Worm (Caenorhabditis elegans) whole organism, L4/young adult: ENCODE results near the gene F41B5.1.

Source experiments
- W03F9.2 ChIP-seq: fragments of 150-350 bp; optimal IDR thresholded peaks from 2 replicates; lab custom pipeline; 2014; ENCODE audit warnings: missing biosample characterization, missing genetic modification characterization
- dao-5 ChIP-seq: sonication (generic microtip); optimal IDR thresholded peaks from 2 replicates; lab custom pipeline; 2016; ENCODE audit warnings: missing genotype, missing genetic modification characterization, moderate library complexity, missing compliant biosample characterization
- him-1 ChIP-seq: sonication (generic microtip); optimal IDR thresholded peaks from 2 replicates; lab custom pipeline; 2016; ENCODE audit warnings: missing genotype, missing genetic modification reagents, missing genetic modification characterization, missing compliant biosample characterization

DNA sequence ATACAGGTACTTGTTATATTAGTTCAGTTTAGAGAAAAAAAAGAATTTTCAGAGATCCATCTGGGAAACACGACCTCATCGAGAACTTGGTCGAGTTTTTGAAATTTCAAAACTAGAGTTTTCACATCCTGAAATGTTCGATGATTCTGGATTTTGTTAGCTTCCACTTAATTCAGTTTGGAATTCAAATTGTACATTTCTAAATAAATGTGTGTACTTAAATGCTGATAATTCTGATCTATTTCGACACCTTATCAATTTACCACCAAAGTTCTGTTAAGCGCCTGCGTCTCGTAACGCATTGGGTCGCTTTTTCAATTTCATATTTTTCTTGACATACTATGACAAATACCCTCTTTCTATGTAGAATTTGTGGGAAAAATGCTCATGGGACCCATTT lies 39.2 kb downstream of the F41B5.1 start, which contains the start of gene nhr-226:
- no peak for TF ChIP-seq him-1
- TF ChIP-seq dao-5 (tag; lab: Kevin White, UChicago), result no peak
- TF ChIP-seq W03F9.2 (tag; lab: Kevin White, UChicago), result no peak
